Fruit fly (Drosophila melanogaster) S2 (cell line): Measurements from ENCODE around the gene HP1D3csd.

Experiments
- CG8478 ChIP-seq: fragments of >200 bp; optimal IDR thresholded peaks from 2 replicates; lab custom pipeline; 2018
- CTCF ChIP-seq, 2 experiments: fragments of >200 bp; optimal IDR thresholded peaks; 2 replicates each; lab custom pipeline; 2018

HP1D3csd gene

DNA sequence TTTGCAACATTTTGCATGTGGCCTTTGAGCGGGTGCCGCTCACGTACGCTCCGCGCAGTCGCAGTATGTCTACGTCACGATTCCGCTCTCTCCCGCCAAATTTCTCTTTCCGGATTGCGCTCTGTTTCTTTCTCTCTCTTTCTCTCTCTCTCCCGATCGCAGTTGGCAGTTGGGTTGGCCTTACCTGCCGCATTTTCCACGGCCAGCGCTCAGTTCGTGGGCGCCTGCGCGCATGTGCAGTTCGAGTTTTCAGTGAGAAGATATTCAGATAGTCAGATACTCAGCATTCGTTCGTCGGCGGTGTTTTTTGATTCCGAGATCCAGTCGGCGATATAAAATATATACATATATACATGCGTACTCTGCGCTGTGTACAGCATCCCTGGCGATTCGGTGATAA, 30.4 kb downstream of the HP1D3csd start, which contains the start of gene CG7884:
Gene CG7884, plus strand, starts transcription at position 208 of the 400 bp plus-strand sequence.
- TF ChIP-seq CTCF (optimal IDR thresholded peaks at IDR 0.05; lab: Kevin White, UChicago) (no peak), CG8478 (lab: Kevin White, UChicago) (no peak)

DNA sequence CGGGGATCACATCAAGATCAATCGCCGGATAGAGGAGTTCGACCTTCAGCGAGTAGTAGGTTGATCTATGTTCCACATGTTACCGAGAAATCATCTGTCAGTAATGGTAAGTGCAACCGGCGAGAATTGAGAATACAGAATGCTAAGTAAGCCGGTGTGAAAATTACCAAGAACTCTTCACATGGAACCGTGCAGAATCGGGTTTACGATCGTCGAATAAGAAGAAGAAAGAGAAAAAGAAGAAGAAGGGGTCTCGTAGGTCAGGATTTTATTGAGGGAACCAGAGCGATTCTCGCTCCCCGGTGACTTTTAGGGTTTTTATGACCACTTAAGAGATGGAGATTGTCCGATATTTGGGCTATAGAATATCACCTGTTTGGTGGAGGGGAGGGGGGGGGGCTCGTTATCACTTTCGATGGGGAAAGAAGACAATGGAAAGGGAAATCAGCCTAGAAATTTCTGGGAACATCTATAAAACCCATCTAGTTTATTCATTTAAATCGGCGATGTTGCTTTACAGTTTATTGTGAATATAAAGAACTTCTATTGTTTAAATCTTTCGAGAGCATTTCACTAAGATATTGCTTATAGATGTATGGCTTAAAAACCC, 31.1 kb downstream of the HP1D3csd start:
- no peak for TF ChIP-seq CTCF (optimal IDR thresholded peaks at IDR 0.05; lab: Kevin White, UChicago)
- no peak for TF ChIP-seq CG8478 (lab: Kevin White, UChicago)

dm6 chrX:19224580-19225303, 34.7 kb downstream of the HP1D3csd start:
- TF ChIP-seq CG8478 (lab: Kevin White, UChicago) (no peak), CTCF (optimal IDR thresholded peaks at IDR 0.05; lab: Kevin White, UChicago) (no peak)

- no peak for TF ChIP-seq CG8478 (lab: Kevin White, UChicago)
- no peak for TF ChIP-seq CTCF (optimal IDR thresholded peaks at IDR 0.05; lab: Kevin White, UChicago)
Observed at dm6 chrX:19225304-19225640, 35.3 kb downstream of the HP1D3csd start.

DNA sequence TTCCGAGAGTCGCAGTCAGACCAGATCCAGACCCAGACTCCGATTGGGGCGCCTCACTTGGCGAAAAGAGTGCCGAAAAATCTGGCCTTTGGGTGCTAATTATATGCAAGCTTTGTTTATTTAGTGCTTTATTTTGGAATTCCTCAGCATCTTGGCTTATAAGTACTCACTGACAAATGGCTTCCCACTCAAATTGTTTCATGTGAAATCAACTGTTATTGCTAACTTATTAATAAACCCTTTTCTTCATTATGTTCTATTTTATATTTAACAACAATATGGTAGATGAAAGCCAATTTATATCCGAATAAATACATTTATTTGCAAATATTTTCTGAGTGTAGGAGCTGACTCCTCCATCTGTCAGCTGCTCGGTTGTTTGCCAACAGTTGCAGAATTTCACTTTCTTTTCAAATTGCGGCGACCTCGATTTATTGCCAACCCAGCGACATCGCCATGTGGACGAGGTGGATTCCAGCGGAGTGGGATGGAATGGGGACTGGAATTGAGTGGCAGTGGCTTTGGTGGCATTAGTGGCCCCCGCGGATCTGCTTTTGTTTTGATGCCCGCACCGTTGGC, 39.9 kb downstream of the HP1D3csd start:
- no peak for TF ChIP-seq CTCF (optimal IDR thresholded peaks at IDR 0.05; lab: Kevin White, UChicago)
- no peak for TF ChIP-seq CG8478 (lab: Kevin White, UChicago)

DNA sequence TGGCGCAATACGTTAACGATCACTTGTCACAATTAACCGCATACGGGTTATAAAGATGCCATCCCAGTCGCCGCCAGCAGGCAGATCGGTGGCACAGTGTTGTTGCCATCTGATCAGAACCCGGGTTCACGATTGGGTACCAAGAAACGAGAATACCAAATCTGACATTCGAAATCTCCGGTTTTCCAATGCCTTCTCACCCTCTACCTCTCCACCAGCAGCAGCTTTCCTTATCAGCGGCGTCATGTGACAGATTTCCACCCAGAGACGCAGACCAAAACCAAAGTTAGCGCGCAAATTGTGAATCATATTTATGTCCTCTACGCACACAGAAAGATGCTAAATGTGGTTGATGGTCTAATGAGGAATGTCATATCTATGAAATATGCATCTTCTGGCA, 48.6 kb downstream of the HP1D3csd start:
- no peak for TF ChIP-seq CTCF (optimal IDR thresholded peaks at IDR 0.05; lab: Kevin White, UChicago)
- no peak for TF ChIP-seq CG8478 (lab: Kevin White, UChicago)

DNA sequence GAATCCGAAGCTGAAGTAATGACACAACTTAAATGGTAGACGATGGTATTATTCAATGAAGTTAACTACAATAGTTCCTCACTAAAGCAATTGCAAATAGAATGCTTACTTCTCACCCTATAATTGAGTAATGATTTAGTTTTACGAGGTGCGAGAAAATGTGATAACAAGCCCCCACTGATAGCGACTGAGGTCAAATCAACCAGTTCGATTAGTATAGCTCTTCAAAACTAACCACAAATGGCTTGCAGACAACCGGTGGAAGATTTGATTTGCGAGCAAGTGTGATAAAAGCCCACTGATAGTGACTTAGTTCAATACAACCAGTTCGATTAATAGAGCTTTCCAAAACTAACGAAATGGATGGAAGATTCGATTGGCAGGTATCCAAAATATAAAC, 49.4 kb downstream of the HP1D3csd start:
- no peak for TF ChIP-seq CTCF (optimal IDR thresholded peaks at IDR 0.05; lab: Kevin White, UChicago)
- TF ChIP-seq CG8478 (lab: Kevin White, UChicago), result no peak

DNA sequence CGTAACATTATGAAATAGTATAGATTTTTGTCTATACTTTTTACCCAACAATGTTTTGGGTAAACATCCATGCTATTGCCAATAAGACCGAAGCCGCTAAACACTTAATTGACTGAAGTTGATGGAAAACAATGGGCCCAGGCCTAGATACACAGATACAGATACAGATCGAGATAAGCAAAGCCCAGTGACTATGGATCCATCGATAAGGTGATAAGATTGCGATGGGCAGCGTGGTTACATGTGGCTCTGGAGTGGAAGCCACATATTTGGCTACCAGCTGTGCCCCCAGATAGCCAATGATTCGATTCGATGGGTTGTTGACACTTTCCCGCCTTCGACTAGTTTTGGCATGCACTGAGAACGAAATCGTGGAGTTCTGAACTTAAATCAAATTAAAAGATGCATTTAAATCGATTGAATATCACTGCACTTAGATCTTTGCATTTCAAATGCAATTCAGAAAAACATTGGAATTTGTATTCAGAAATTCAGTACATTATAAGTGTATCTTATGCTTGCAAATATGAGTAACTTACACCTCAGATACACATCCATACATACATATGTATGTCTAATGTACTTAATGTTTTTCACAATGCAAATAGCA, 50.3 kb downstream of the HP1D3csd start:
- TF ChIP-seq CG8478 (lab: Kevin White, UChicago) (no peak), CTCF (optimal IDR thresholded peaks at IDR 0.05; lab: Kevin White, UChicago) (no peak)
